Worm (Caenorhabditis elegans) whole organism, late embryonic: ENCODE data around the gene pptr-2.
A peak's percentile ranks its signal among the peaks of the same experiment; 100 is the strongest.

Experiments
- C38D4.7 ChIP-seq: fragments of 200-800 bp; sonication (Bioruptor generic); optimal IDR thresholded peaks from 2 replicates; lab custom pipeline; 2018; ENCODE audit warnings: mild to moderate bottlenecking, missing genetic modification characterization, moderate library complexity, missing compliant biosample characterization
- K02D7.2 ChIP-seq: sonication (generic microtip); optimal IDR thresholded peaks from 2 replicates; lab custom pipeline; 2017; ENCODE audit warnings: mild to moderate bottlenecking, missing genetic modification characterization, missing compliant biosample characterization
- Y22D7AL.16 ChIP-seq: sonication (generic microtip); optimal IDR thresholded peaks from 2 replicates; lab custom pipeline; 2016; ENCODE audit warnings: missing genetic modification characterization, missing compliant biosample characterization
- ahr-1 ChIP-seq: sonication (generic microtip); optimal IDR thresholded peaks from 2 replicates; lab custom pipeline; 2016; ENCODE audit warnings: missing genetic modification characterization, missing compliant biosample characterization
- ama-1 ChIP-seq: fragments of 150-350 bp; optimal IDR thresholded peaks from 2 replicates; lab custom pipeline; 2014
- ceh-18 ChIP-seq: sonication (generic microtip); optimal IDR thresholded peaks from 2 replicates; lab custom pipeline; 2016; ENCODE audit warnings: missing genetic modification characterization, missing compliant biosample characterization
- ceh-19 ChIP-seq: fragments of 200-800 bp; sonication (Bioruptor generic); optimal IDR thresholded peaks from 2 replicates; lab custom pipeline; 2018; ENCODE audit warnings: mild to moderate bottlenecking, missing genetic modification characterization, missing compliant biosample characterization
- ceh-2 ChIP-seq: sonication (generic microtip); optimal IDR thresholded peaks from 2 replicates; lab custom pipeline; 2016; ENCODE audit warnings: missing genotype, missing genetic modification characterization, missing compliant biosample characterization
- ceh-30 ChIP-seq: fragments of 150-350 bp; optimal IDR thresholded peaks from 2 replicates; lab custom pipeline; 2014; ENCODE audit warnings: missing biosample characterization, missing genetic modification characterization
- ceh-34 ChIP-seq: sonication (generic microtip); optimal IDR thresholded peaks from 2 replicates; lab custom pipeline; 2016; ENCODE audit warnings: mild to moderate bottlenecking, missing genetic modification characterization, missing compliant biosample characterization
- ceh-45 ChIP-seq: fragments of 200-800 bp; sonication (Bioruptor generic); IDR thresholded peaks from 2 replicates; pipeline ENCODE4 v1.3.6; 2022; ENCODE audit warnings: missing genetic modification reagents, missing genetic modification characterization, missing compliant biosample characterization
- ceh-48 ChIP-seq: sonication (generic microtip); optimal IDR thresholded peaks from 2 replicates; lab custom pipeline; 2016; ENCODE audit warnings: missing genetic modification characterization, inconsistent platforms, missing compliant biosample characterization
- che-1 ChIP-seq: sonication (generic microtip); optimal IDR thresholded peaks from 2 replicates; lab custom pipeline; 2016; ENCODE audit warnings: mild to moderate bottlenecking, missing genetic modification characterization, missing compliant biosample characterization
- elt-2 ChIP-seq: sonication (generic microtip); optimal IDR thresholded peaks from 2 replicates; lab custom pipeline; 2016; ENCODE audit warnings: missing genetic modification reagents, missing genetic modification characterization, missing compliant biosample characterization
- eyg-1 ChIP-seq: sonication (generic microtip); optimal IDR thresholded peaks from 2 replicates; lab custom pipeline; 2016; ENCODE audit warnings: missing genotype, missing genetic modification characterization, missing compliant biosample characterization
- fkh-10 ChIP-seq: fragments of 150-350 bp; optimal IDR thresholded peaks from 2 replicates; lab custom pipeline; 2014; ENCODE audit warnings: missing biosample characterization, missing genetic modification reagents, missing genetic modification characterization
- gmeb-2 ChIP-seq: sonication (generic microtip); optimal IDR thresholded peaks from 2 replicates; lab custom pipeline; 2016; ENCODE audit warnings: missing genetic modification characterization, inconsistent platforms, missing compliant biosample characterization
- hlh-13 ChIP-seq: fragments of 200-800 bp; sonication (Bioruptor generic); optimal IDR thresholded peaks from 2 replicates; lab custom pipeline; 2018; ENCODE audit warnings: mild to moderate bottlenecking, missing genetic modification characterization, missing compliant biosample characterization
- hlh-30 ChIP-seq: sonication (generic microtip); optimal IDR thresholded peaks from 2 replicates; lab custom pipeline; 2017; ENCODE audit warnings: antibody characterized with exemption, missing genetic modification characterization, missing compliant biosample characterization; ENCODE audit not compliant: insufficient read depth
- hlh-6 ChIP-seq: sonication (generic microtip); optimal IDR thresholded peaks from 2 replicates; lab custom pipeline; 2016; ENCODE audit warnings: missing genotype, missing genetic modification characterization, missing compliant biosample characterization
- hlh-8 ChIP-seq: sonication (generic microtip); optimal IDR thresholded peaks from 2 replicates; lab custom pipeline; 2016; ENCODE audit warnings: missing genotype, missing genetic modification characterization, missing compliant biosample characterization
- lim-6 ChIP-seq: sonication (generic microtip); optimal IDR thresholded peaks from 2 replicates; lab custom pipeline; 2016; ENCODE audit warnings: missing genetic modification characterization, missing compliant biosample characterization
- nhr-11 ChIP-seq: fragments of 150-350 bp; optimal IDR thresholded peaks from 2 replicates; lab custom pipeline; 2014; ENCODE audit warnings: missing biosample characterization, missing genetic modification characterization
- nhr-232 ChIP-seq: sonication (generic microtip); optimal IDR thresholded peaks from 2 replicates; lab custom pipeline; 2016; ENCODE audit warnings: missing genetic modification characterization, missing compliant biosample characterization
- npax-4 ChIP-seq: sonication (generic microtip); optimal IDR thresholded peaks from 2 replicates; lab custom pipeline; 2016; ENCODE audit warnings: missing genetic modification characterization, missing compliant biosample characterization
- odd-2 ChIP-seq: sonication (generic microtip); optimal IDR thresholded peaks from 2 replicates; lab custom pipeline; 2017; ENCODE audit warnings: antibody characterized with exemption, mild to moderate bottlenecking, missing genetic modification characterization, missing compliant biosample characterization
- pag-3 ChIP-seq: sonication (generic microtip); optimal IDR thresholded peaks from 2 replicates; lab custom pipeline; 2016; ENCODE audit warnings: missing compliant biosample characterization, missing genetic modification characterization, borderline replicate concordance
- pat-9 ChIP-seq: fragments of 200-800 bp; sonication (Bioruptor generic); optimal IDR thresholded peaks from 2 replicates; lab custom pipeline; 2018; ENCODE audit warnings: mild to moderate bottlenecking, missing genetic modification characterization, moderate library complexity, missing compliant biosample characterization
- pax-1 ChIP-seq: fragments of 150-350 bp; optimal IDR thresholded peaks from 2 replicates; lab custom pipeline; 2014; ENCODE audit warnings: missing biosample characterization, missing genetic modification characterization
- pros-1 ChIP-seq: fragments of 150-350 bp; optimal IDR thresholded peaks from 2 replicates; lab custom pipeline; 2014; ENCODE audit warnings: missing biosample characterization, missing genetic modification reagents, missing genetic modification characterization
- ref-2 ChIP-seq: sonication (generic microtip); optimal IDR thresholded peaks from 2 replicates; lab custom pipeline; 2016; ENCODE audit warnings: missing genetic modification characterization, missing compliant biosample characterization
- syd-9 ChIP-seq: sonication (generic microtip); optimal IDR thresholded peaks from 2 replicates; lab custom pipeline; 2016; ENCODE audit warnings: mild to moderate bottlenecking, missing genetic modification characterization, moderate library complexity, missing compliant biosample characterization
- tbx-2 ChIP-seq: sonication (generic microtip); optimal IDR thresholded peaks from 2 replicates; lab custom pipeline; 2016; ENCODE audit warnings: missing genetic modification characterization, missing compliant biosample characterization
- ttx-3 ChIP-seq: sonication (generic microtip); optimal IDR thresholded peaks from 2 replicates; lab custom pipeline; 2016; ENCODE audit warnings: missing genetic modification reagents, missing genetic modification characterization, missing compliant biosample characterization
- unc-55 ChIP-seq: sonication (generic microtip); optimal IDR thresholded peaks from 2 replicates; lab custom pipeline; 2017; ENCODE audit warnings: missing biosample characterization, missing genetic modification reagents, missing genetic modification characterization
- zip-5 ChIP-seq: sonication (generic microtip); optimal IDR thresholded peaks from 2 replicates; lab custom pipeline; 2016; ENCODE audit warnings: missing genetic modification characterization, missing compliant biosample characterization
- ztf-16 ChIP-seq: sonication (generic microtip); optimal IDR thresholded peaks from 2 replicates; lab custom pipeline; 2017; ENCODE audit warnings: missing genetic modification characterization, missing compliant biosample characterization

Gene pptr-2

ce11 chrV:11063115-11063514 is 28.4 kb upstream of the pptr-2 start, which contains the start of gene T04C12.9:
T04C12.9 (minus strand) TSS chrV:11063215.
- no peak for TF ChIP-seq gmeb-2 (tag; lab: Kevin White, UChicago)

DNA sequence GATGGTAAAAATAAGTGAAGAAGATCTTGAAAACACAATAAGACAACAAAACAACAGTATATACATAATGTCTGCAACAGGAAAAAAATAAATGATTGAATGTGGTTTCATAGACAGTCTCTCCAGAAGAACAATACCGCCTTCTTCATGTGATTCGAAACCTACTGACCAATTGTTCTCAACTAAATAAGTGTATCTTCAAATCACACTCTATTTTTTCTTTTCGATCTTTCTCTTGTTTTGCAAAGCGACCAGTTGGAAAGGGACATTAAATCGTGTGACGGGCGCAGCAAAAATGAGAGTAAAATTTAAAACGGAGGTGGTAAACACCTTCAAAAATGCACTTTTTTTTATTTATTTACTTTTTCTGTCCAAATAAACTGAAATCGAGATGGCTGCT is 27.2 kb upstream of the pptr-2 start:
- no peak for TF ChIP-seq npax-4 (tag; lab: Kevin White, UChicago)
- no peak for TF ChIP-seq hlh-13 (GFP tag; lab: Kevin White, UChicago)
- TF ChIP-seq ceh-34 (tag; lab: Kevin White, UChicago): no peak
- TF ChIP-seq pat-9 (tag; lab: Kevin White, UChicago): no peak
- TF ChIP-seq ttx-3 (tag; lab: Kevin White, UChicago): no peak
- no peak for TF ChIP-seq tbx-2 (tag; lab: Kevin White, UChicago)
- no peak for TF ChIP-seq unc-55 (GFP tag; lab: Kevin White, UChicago)
- TF ChIP-seq ref-2: no peak
- TF ChIP-seq Y22D7AL.16: no peak

- no peak for TF ChIP-seq Y22D7AL.16
- no peak for TF ChIP-seq elt-2 (tag; lab: Kevin White, UChicago)
- TF ChIP-seq hlh-8: no peak
- no peak for TF ChIP-seq hlh-30
- no peak for TF ChIP-seq C38D4.7 (GFP tag; lab: Kevin White, UChicago)
- no peak for TF ChIP-seq odd-2 (tag; lab: Kevin White, UChicago)
- no peak for TF ChIP-seq ztf-16 (tag; lab: Kevin White, UChicago)
- no peak for TF ChIP-seq K02D7.2 (tag; lab: Kevin White, UChicago)
- TF ChIP-seq eyg-1 (tag; lab: Kevin White, UChicago): no peak
- no peak for TF ChIP-seq che-1 (tag; lab: Kevin White, UChicago)
- no peak for TF ChIP-seq hlh-6
- TF ChIP-seq gmeb-2 (tag; lab: Kevin White, UChicago): no peak
- no peak for TF ChIP-seq pax-1 (tag; lab: Kevin White, UChicago)
- no peak for TF ChIP-seq pat-9 (tag; lab: Kevin White, UChicago)
- TF ChIP-seq fkh-10 (GFP tag; lab: Kevin White, UChicago): no peak
- no peak for TF ChIP-seq ceh-2 (tag; lab: Kevin White, UChicago)
- TF ChIP-seq ceh-30 (tag; lab: Kevin White, UChicago): no peak
- TF ChIP-seq ceh-48 (tag; lab: Kevin White, UChicago): no peak
- no peak for TF ChIP-seq syd-9 (tag; lab: Kevin White, UChicago)
Observed at ce11 chrV:11060239-11060984, 25.7 kb upstream of the pptr-2 start, which contains the start of gene T04C12.11. T04C12.11 (minus strand) TSS chrV:11060289.

- TF ChIP-seq zip-5 (tag; lab: Kevin White, UChicago) (no peak), lim-6 (tag; lab: Kevin White, UChicago) (no peak), elt-2 (tag; lab: Kevin White, UChicago) (peak; percentile 45)
Observed at ce11 chrV:11059180-11059579, 24.4 kb upstream of the pptr-2 start, which contains the start of gene T04C12.1. T04C12.1 (minus strand) TSS chrV:11059269.

DNA sequence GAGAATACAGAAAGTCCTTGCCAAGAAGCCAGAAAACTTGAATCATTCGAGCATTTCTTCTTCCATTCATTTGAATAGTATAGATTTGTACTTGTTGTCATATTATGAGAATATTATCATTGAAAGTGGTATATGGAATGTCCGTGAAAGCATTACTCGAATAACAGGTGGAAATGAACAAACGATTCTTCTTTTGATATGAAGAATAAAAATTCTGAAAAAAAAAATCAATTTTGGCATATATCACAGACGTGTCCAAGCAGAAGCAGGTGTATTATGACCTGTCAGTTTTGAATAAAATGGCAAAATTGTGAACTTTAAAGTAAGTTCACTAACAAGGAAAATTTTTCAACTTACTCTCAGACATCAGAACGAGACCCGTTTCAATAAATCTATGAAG is 22.3 kb upstream of the pptr-2 start, which contains the start of gene srh-75:
srh-75 (minus strand) TSS at position 101 of the 400 bp plus-strand sequence.
- TF ChIP-seq ama-1 (no peak), ref-2 (no peak), ceh-19 (GFP tag; lab: Kevin White, UChicago) (no peak), C38D4.7 (GFP tag; lab: Kevin White, UChicago) (no peak), ceh-18 (no peak), pag-3 (no peak), ceh-30 (tag; lab: Kevin White, UChicago) (no peak), eyg-1 (tag; lab: Kevin White, UChicago) (no peak), pros-1 (no peak), ceh-45 (GFP tag; lab: Robert Waterston, UW) (no peak), ceh-34 (tag; lab: Kevin White, UChicago) (no peak), npax-4 (tag; lab: Kevin White, UChicago) (no peak), hlh-13 (GFP tag; lab: Kevin White, UChicago) (no peak), nhr-11 (tag; lab: Kevin White, UChicago) (no peak), ahr-1 (no peak), nhr-232 (no peak)
